Fruit fly (Drosophila melanogaster) whole organism, pupa: ENCODE results near the gene Rab3GAP1.

Experiments used
- EcR ChIP-seq: fragments of 200-800 bp; sonication (Bioruptor generic); optimal IDR thresholded peaks from 3 replicates; lab custom pipeline; 2019; ENCODE audit warnings: missing biosample characterization, missing genetic modification characterization, mild to moderate bottlenecking, moderate library complexity, missing genetic modification reagents
- Pif1B ChIP-seq: fragments of 200-800 bp; sonication (Bioruptor generic); optimal IDR thresholded peaks from 3 replicates; lab custom pipeline; 2016; ENCODE audit warnings: missing biosample characterization, missing genetic modification characterization
- Snoo ChIP-seq: fragments of 200-800 bp; sonication (Bioruptor generic); optimal IDR thresholded peaks from 3 replicates; lab custom pipeline; 2017; ENCODE audit warnings: missing biosample characterization, mild to moderate bottlenecking, missing genetic modification characterization, inconsistent platforms

- TF ChIP-seq Snoo (tag; lab: Kevin White, UChicago) = no peak
- no peak for TF ChIP-seq Pif1B (GFP tag; lab: Kevin White, UChicago)
- TF ChIP-seq EcR (GFP tag; lab: Kevin White, UChicago) = no peak
Measured at dm6 chr2L:1559811-1560501, 51.0 kb downstream of the Rab3GAP1 start.
